Worm (Caenorhabditis elegans): ENCODE measurements around the gene sre-49.

DNA sequence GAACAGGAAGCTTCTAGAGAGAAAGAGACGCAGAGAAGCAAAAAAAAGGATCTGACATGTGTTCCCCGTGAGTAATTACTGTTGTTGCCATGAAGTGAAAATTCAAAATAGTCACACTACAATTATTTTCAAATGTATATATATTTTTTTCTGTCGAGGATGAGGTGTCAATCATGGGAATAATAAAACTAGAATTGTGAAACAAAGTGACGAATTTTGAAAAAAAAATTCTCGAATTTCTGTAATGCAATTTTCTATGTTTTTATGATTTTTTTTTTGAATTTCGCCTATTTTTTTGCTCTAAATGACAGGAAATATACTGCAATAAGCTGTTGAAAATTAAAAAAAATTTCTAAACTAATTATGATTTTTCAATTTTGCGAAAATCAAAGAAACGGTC lies 34.5 kb downstream of the sre-49 start:
- TF ChIP-seq pha-4 (GFP tag; IDR thresholded peaks at IDR 0.05), result no peak
- TF ChIP-seq pha-4 (tag; optimal IDR thresholded peaks at IDR 0.05), result no peak
- TF ChIP-seq zip-11 (GFP tag; IDR thresholded peaks at IDR 0.05), result no peak
- no peak for TF ChIP-seq attf-4 (tag; optimal IDR thresholded peaks at IDR 0.05)
- no peak for TF ChIP-seq unc-39 (tag; optimal IDR thresholded peaks at IDR 0.05)
- no peak for TF ChIP-seq zag-1 (tag; optimal IDR thresholded peaks at IDR 0.05)
- TF ChIP-seq mep-1 (tag; optimal IDR thresholded peaks at IDR 0.05), result no peak
- TF ChIP-seq lin-15B (tag; optimal IDR thresholded peaks at IDR 0.05), result no peak
- TF ChIP-seq daf-16 (GFP tag; optimal IDR thresholded peaks at IDR 0.05), result no peak
- TF ChIP-seq daf-16 (tag; optimal IDR thresholded peaks at IDR 0.05), result no peak
- TF ChIP-seq duxl-1 (tag; optimal IDR thresholded peaks at IDR 0.05; ENCODE audit: poor library complexity), result no peak
- TF ChIP-seq lsy-2 (tag; optimal IDR thresholded peaks at IDR 0.05), result no peak
- TF ChIP-seq nhr-76 (tag; optimal IDR thresholded peaks at IDR 0.05), result no peak

Data from whole organism, L4 larva.